Worm (Caenorhabditis elegans): ENCODE measurements around the gene Y75B8A.19.

Y75B8A.19 gene

ce11 chrIII:12218633-12219097, 7.8 kb upstream of the Y75B8A.19 start, which contains the start of the genes gex-4 and gphr-1:
TSS of gene gex-4 (minus strand) at chrIII:12218634.
TSS of gene gphr-1 (plus strand) at chrIII:12219047.
- no peak for TF ChIP-seq dao-5 (tag; optimal IDR thresholded peaks at IDR 0.05)
- TF ChIP-seq W03F9.2 (tag; optimal IDR thresholded peaks at IDR 0.05): peak; percentile 52

DNA sequence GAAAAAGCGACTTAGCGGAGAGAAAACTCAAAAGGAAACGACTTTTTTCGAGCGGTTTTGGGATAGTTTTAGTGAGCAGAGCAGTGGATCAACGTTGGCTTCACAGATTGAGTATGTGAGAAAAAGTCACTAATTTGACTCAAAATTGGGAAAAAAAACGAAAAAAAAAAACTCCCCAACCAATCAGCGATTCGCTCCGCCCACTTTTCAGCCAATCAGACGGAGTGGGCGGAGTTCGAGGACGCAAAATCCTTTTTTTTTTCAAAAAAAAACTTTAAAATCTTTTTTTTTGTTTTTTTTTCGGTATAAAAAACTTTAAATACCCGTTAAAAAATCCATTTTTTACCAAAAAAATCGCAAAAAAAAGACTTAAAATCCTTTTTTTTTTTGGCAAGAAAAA, 5.6 kb upstream of the Y75B8A.19 start:
- TF ChIP-seq dao-5 (tag; optimal IDR thresholded peaks at IDR 0.05): no peak
- no peak for TF ChIP-seq him-1 (tag; optimal IDR thresholded peaks at IDR 0.05)
- no peak for TF ChIP-seq W03F9.2 (tag; optimal IDR thresholded peaks at IDR 0.05)

ce11 chrIII:12221452-12221851, 5.0 kb upstream of the Y75B8A.19 start:
- TF ChIP-seq him-1 (tag; optimal IDR thresholded peaks at IDR 0.05) (no peak), dao-5 (tag; optimal IDR thresholded peaks at IDR 0.05) (no peak), W03F9.2 (tag; optimal IDR thresholded peaks at IDR 0.05) (no peak)

DNA sequence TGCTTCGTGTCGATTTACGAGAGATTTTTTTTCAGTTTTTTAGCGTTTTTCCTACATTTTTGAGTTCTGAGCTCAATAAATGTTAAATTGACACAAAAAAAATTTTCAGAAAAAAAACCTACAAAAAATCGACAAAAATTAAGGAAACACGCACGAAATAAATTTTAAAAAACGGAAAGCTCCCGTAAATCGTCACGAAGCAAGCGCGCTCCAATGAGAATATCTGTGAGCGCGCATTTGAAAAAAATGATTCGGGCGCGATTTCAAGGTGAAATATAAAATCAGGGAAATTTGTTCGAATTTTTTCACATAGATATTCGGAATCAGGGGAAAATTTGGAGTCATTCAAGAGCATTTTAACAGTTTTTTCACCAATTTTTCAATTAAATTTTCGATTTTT, 3.2 kb upstream of the Y75B8A.19 start:
- no peak for TF ChIP-seq W03F9.2 (tag; optimal IDR thresholded peaks at IDR 0.05)
- no peak for TF ChIP-seq dao-5 (tag; optimal IDR thresholded peaks at IDR 0.05)
- no peak for TF ChIP-seq him-1 (tag; optimal IDR thresholded peaks at IDR 0.05)

DNA sequence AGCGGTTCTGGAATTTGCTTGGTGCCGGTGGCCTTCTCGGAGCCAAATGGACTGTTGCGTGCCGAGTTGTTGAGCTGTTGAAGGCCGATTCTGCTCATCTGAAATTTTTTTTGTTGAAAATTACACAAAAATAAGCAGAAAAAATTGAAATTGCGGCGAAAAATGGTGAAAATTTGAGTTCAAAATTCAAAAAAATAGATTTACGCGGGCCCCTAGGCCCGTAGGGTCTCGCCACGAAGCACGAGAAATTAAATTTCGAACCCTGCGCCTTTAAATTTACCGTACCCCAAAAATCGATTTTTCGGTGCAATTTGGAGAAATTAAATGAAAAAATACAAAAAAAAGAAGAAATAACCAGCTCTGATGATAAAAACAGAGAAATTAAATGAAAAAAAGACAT, 1.2 kb upstream of the Y75B8A.19 start, which contains the start of gene gmn-1:
Gene gmn-1, minus strand, starts transcription at position 98 of the 400 bp plus-strand sequence.
- no peak for TF ChIP-seq dao-5 (tag; optimal IDR thresholded peaks at IDR 0.05)
- TF ChIP-seq W03F9.2 (tag; optimal IDR thresholded peaks at IDR 0.05): peak; percentile 18

DNA sequence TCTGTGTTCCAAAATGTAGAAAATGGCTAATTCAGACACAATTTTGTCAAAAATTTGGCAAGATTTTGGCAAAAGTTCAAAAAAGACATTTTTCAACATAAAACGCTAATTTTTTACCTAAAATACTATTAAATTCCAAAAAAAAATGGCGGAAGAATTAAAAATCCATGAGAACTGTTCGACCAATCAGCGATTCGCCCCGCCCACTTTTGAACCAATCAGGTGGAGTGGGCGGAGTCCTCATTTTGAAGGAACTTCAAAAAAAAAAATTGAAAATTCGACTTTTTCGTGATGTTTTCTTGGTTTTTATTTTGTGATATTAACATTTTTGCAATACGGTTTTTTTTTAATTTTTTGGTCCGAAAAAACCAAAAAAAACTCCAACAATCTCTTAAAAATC, 1.5 kb downstream of the Y75B8A.19 start:
- TF ChIP-seq W03F9.2 (tag; optimal IDR thresholded peaks at IDR 0.05) (no peak), dao-5 (tag; optimal IDR thresholded peaks at IDR 0.05) (no peak), him-1 (tag; optimal IDR thresholded peaks at IDR 0.05) (no peak)

ce11 chrIII:12230195-12230594, 3.8 kb downstream of the Y75B8A.19 start:
- TF ChIP-seq W03F9.2 (tag; optimal IDR thresholded peaks at IDR 0.05) (no peak), dao-5 (tag; optimal IDR thresholded peaks at IDR 0.05) (no peak), him-1 (tag; optimal IDR thresholded peaks at IDR 0.05) (no peak)

ce11 chrIII:12231539-12231938, 5.1 kb downstream of the Y75B8A.19 start:
- TF ChIP-seq W03F9.2 (tag; optimal IDR thresholded peaks at IDR 0.05): no peak
- no peak for TF ChIP-seq him-1 (tag; optimal IDR thresholded peaks at IDR 0.05)
- no peak for TF ChIP-seq dao-5 (tag; optimal IDR thresholded peaks at IDR 0.05)

- TF ChIP-seq him-1 (tag; optimal IDR thresholded peaks at IDR 0.05): no peak
- no peak for TF ChIP-seq W03F9.2 (tag; optimal IDR thresholded peaks at IDR 0.05)
- TF ChIP-seq dao-5 (tag; optimal IDR thresholded peaks at IDR 0.05): no peak
Observed at ce11 chrIII:12233493-12233892, 7.1 kb downstream of the Y75B8A.19 start.

- TF ChIP-seq dao-5 (tag; optimal IDR thresholded peaks at IDR 0.05): no peak
- TF ChIP-seq him-1 (tag; optimal IDR thresholded peaks at IDR 0.05): no peak
- no peak for TF ChIP-seq W03F9.2 (tag; optimal IDR thresholded peaks at IDR 0.05)
Observed at ce11 chrIII:12235359-12235758, 8.9 kb downstream of the Y75B8A.19 start.

DNA sequence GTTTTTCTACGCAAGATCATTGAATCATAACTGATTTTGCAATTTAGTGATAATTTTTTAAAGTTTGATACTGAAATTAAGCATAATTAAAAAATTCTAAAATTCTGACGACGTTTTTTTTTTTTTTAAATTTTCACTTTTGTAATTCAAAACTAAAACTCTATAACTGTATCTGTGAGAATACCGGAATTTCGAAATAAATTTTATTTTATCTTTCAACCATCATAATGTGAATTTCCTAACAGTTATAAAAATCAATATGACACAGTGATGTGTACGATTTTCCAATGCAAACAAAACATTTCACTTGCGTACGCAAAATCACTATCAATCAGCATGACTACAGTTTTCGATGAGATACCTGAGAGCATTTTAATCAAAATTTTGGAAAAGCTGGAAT, 9.5 kb downstream of the Y75B8A.19 start, which contains the start of the genes grl-15 and fbxa-89:
Gene grl-15, minus strand, starts transcription at position 101 of the 400 bp plus-strand sequence.
Gene fbxa-89, plus strand, starts transcription at position 271 of the 400 bp plus-strand sequence.
- TF ChIP-seq him-1 (tag; optimal IDR thresholded peaks at IDR 0.05) (no peak), dao-5 (tag; optimal IDR thresholded peaks at IDR 0.05) (no peak), W03F9.2 (tag; optimal IDR thresholded peaks at IDR 0.05) (no peak)

DNA sequence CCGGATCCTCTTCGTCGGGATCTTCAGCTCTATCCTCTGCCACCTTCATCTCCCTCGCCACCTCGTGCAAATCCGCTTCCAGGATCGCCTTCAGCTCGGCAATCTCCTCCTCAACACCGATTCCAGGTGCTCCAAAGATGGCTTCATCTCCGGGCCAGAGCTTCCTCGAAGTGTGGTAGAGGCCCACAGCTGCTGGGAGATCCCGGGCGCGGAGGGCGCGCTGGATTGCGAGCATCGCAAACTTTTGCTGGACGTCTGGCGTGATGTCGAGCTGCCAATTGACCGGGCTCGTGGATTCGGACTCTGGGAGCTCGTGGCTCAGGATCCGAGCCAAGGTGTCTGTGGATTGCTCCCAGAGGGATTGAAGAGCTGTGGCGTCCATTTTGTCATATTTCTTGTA, 19.1 kb downstream of the Y75B8A.19 start:
- no peak for TF ChIP-seq W03F9.2 (tag; optimal IDR thresholded peaks at IDR 0.05)
- TF ChIP-seq dao-5 (tag; optimal IDR thresholded peaks at IDR 0.05): no peak
- TF ChIP-seq him-1 (tag; optimal IDR thresholded peaks at IDR 0.05): no peak

ce11 chrIII:12247329-12247728, 20.9 kb downstream of the Y75B8A.19 start:
- TF ChIP-seq him-1 (tag; optimal IDR thresholded peaks at IDR 0.05): no peak
- TF ChIP-seq dao-5 (tag; optimal IDR thresholded peaks at IDR 0.05): no peak
- TF ChIP-seq W03F9.2 (tag; optimal IDR thresholded peaks at IDR 0.05): no peak

- TF ChIP-seq W03F9.2 (tag; optimal IDR thresholded peaks at IDR 0.05): peak; percentile 95
- peak; percentile 30 for TF ChIP-seq dao-5 (tag; optimal IDR thresholded peaks at IDR 0.05)
- TF ChIP-seq him-1 (tag; optimal IDR thresholded peaks at IDR 0.05): peak; percentile 27
Observed at ce11 chrIII:12250114-12250792, 23.8 kb downstream of the Y75B8A.19 start, which contains the start of the genes tim-1 and Y75B8A.23. TSS of gene tim-1 (minus strand) at chrIII:12250164. TSS of gene Y75B8A.23 (plus strand) at chrIII:12250660.
